Worm (Caenorhabditis elegans): ENCODE measurements around the gene phlp-2.
A peak's percentile ranks its signal among the peaks of the same experiment; 100 is the strongest.

phlp-2 gene

ce11 chrIII:4237660-4238059 is 28.4 kb downstream of the phlp-2 start (continued):
- TF ChIP-seq daf-12 (tag; optimal IDR thresholded peaks at IDR 0.05), result peak; percentile 28
- TF ChIP-seq nhr-23 (tag; optimal IDR thresholded peaks at IDR 0.05), result peak; percentile 94
- no peak for TF ChIP-seq ztf-11 (tag; optimal IDR thresholded peaks at IDR 0.05)
- TF ChIP-seq fkh-10 (GFP tag; optimal IDR thresholded peaks at IDR 0.05), result peak; percentile 63
- TF ChIP-seq ztf-4 (tag; optimal IDR thresholded peaks at IDR 0.05), result peak; percentile 12
- no peak for TF ChIP-seq nhr-76 (tag; optimal IDR thresholded peaks at IDR 0.05)
- TF ChIP-seq unc-62 (GFP tag; optimal IDR thresholded peaks at IDR 0.05), result peak; percentile 85

DNA sequence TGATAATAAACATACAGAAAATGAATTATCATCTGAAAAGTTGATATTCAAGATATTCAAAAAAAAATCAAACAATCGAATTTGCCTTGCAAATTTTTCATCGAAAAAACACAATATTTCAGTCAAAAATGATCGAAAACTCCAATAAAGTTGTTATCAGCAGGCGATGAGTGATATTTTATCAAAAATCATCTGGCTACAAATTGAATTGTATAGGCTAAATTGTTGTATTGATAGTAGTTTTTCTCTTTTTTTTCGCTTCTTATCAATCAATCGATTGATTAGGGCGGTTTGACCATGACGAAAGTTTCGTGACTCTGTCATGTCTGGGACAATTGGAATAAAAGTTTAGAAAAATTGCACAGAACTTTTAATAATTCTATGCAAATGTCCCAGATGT is 30.8 kb downstream of the phlp-2 start:
- TF ChIP-seq elt-2 (tag; optimal IDR thresholded peaks at IDR 0.05), result peak; percentile 88
- TF ChIP-seq jun-1 (tag; optimal IDR thresholded peaks at IDR 0.05), result peak; percentile 5
- no peak for TF ChIP-seq unc-62 (GFP tag; optimal IDR thresholded peaks at IDR 0.05)
- peak; percentile 42 for TF ChIP-seq pha-4 (tag; optimal IDR thresholded peaks at IDR 0.05)
- TF ChIP-seq nhr-11 (tag; optimal IDR thresholded peaks at IDR 0.05), result no peak
- TF ChIP-seq pqm-1 (tag; optimal IDR thresholded peaks at IDR 0.05), result peak; percentile 81
- TF ChIP-seq ceh-28 (tag; optimal IDR thresholded peaks at IDR 0.05), result peak; percentile 54

- TF ChIP-seq elt-1 (tag; optimal IDR thresholded peaks at IDR 0.05), result peak; percentile 59
- no peak for TF ChIP-seq fkh-10 (GFP tag; optimal IDR thresholded peaks at IDR 0.05)
Observed at ce11 chrIII:4241181-4241580, 31.9 kb downstream of the phlp-2 start.

- TF ChIP-seq elt-1 (tag; optimal IDR thresholded peaks at IDR 0.05) (no peak), nhr-25 (tag; optimal IDR thresholded peaks at IDR 0.05) (no peak), lin-39 (tag; optimal IDR thresholded peaks at IDR 0.05) (no peak), snpc-4 (tag; optimal IDR thresholded peaks at IDR 0.05) (no peak), ztf-4 (tag; optimal IDR thresholded peaks at IDR 0.05) (no peak), egl-5 (tag; optimal IDR thresholded peaks at IDR 0.05) (no peak), mdl-1 (tag; optimal IDR thresholded peaks at IDR 0.05) (no peak), nhr-67 (tag; optimal IDR thresholded peaks at IDR 0.05) (no peak), mml-1 (tag; optimal IDR thresholded peaks at IDR 0.05) (no peak), unc-39 (tag; optimal IDR thresholded peaks at IDR 0.05) (no peak), elt-3 (tag; optimal IDR thresholded peaks at IDR 0.05) (no peak)
Observed at ce11 chrIII:4242225-4242862, 33.1 kb downstream of the phlp-2 start, which contains the start of gene F43C1.7. Gene F43C1.7, minus strand, starts transcription at chrIII:4242575.

DNA sequence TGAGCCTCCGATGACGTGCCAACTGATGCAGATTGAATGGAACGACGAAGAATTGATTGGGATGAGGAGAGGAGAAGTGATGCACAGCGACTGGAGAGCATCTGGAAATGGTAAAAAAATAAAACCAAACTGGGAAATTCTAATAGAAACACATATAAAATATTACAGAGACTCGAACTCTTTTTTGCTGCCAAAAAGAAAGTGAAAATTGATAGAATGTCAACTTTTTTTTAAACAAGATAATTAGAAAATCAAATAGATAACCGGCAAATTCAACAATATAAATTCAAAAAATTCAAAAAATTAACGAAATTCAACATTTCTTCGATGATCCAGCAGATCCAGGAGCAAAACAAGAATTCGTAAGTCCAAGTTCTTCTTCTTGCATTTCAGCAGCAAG is 34.2 kb downstream of the phlp-2 start, which contains the start of gene mrpl-21:
Gene mrpl-21 (minus strand): TSS at position 101 of the 400 bp plus-strand sequence.
- no peak for TF ChIP-seq nhr-28 (tag; optimal IDR thresholded peaks at IDR 0.05)

DNA sequence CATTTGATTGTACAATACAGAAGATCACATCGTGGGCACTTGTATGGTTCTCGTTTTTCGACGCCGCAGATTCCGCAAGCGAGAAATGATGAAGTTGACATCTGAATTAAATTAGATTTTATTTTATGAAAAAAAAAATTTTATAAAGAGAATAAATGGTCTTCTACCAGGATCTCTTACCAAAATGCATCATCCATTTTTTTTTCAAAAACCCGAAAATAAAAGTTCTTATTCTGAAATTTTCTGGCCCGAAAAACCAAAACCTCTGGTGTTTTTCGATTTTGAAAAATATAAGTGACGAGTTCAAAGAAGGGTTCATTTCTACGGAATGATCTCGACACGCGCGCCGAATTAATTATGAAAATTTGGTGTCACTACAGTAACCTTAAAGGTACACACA is 35.0 kb downstream of the phlp-2 start, which contains the start of gene zhit-2:
Gene zhit-2 (minus strand): TSS at position 101 of the 400 bp plus-strand sequence.
- TF ChIP-seq mml-1 (tag; optimal IDR thresholded peaks at IDR 0.05) (no peak), nhr-237 (tag; optimal IDR thresholded peaks at IDR 0.05) (no peak), mdl-1 (tag; optimal IDR thresholded peaks at IDR 0.05) (no peak), tbx-2 (tag; optimal IDR thresholded peaks at IDR 0.05) (no peak), daf-12 (tag; optimal IDR thresholded peaks at IDR 0.05) (no peak), eor-1 (tag; optimal IDR thresholded peaks at IDR 0.05) (no peak), aly-2 (tag; optimal IDR thresholded peaks at IDR 0.05) (no peak), unc-39 (tag; optimal IDR thresholded peaks at IDR 0.05) (no peak), ztf-11 (tag; optimal IDR thresholded peaks at IDR 0.05) (no peak)

- no peak for TF ChIP-seq ZK546.5 (tag; optimal IDR thresholded peaks at IDR 0.05)
- TF ChIP-seq ama-1 (optimal IDR thresholded peaks at IDR 0.05), result no peak
- TF ChIP-seq zag-1 (tag; optimal IDR thresholded peaks at IDR 0.05), result no peak
- TF ChIP-seq unc-62 (GFP tag; optimal IDR thresholded peaks at IDR 0.05), result no peak
- TF ChIP-seq skn-1 (tag; optimal IDR thresholded peaks at IDR 0.05), result no peak
- no peak for TF ChIP-seq nhr-23 (tag; optimal IDR thresholded peaks at IDR 0.05)
- no peak for TF ChIP-seq elt-1 (tag; optimal IDR thresholded peaks at IDR 0.05)
- TF ChIP-seq unc-39 (tag; optimal IDR thresholded peaks at IDR 0.05), result no peak
- TF ChIP-seq nhr-28 (tag; optimal IDR thresholded peaks at IDR 0.05), result no peak
- TF ChIP-seq hmg-11 (tag; optimal IDR thresholded peaks at IDR 0.05), result no peak
- TF ChIP-seq sea-2 (GFP tag; optimal IDR thresholded peaks at IDR 0.05), result no peak
- no peak for TF ChIP-seq mml-1 (tag; optimal IDR thresholded peaks at IDR 0.05)
- no peak for TF ChIP-seq ztf-11 (tag; optimal IDR thresholded peaks at IDR 0.05)
- TF ChIP-seq egl-5 (tag; optimal IDR thresholded peaks at IDR 0.05), result no peak
- TF ChIP-seq nhr-77 (tag; optimal IDR thresholded peaks at IDR 0.05), result no peak
- TF ChIP-seq lsy-12 (tag; optimal IDR thresholded peaks at IDR 0.05), result no peak
- no peak for TF ChIP-seq nhr-76 (tag; optimal IDR thresholded peaks at IDR 0.05)
- no peak for TF ChIP-seq ceh-82 (tag; optimal IDR thresholded peaks at IDR 0.05)
Observed at ce11 chrIII:4247571-4247970, 38.3 kb downstream of the phlp-2 start, which contains the start of gene Y44F5A.1. Gene Y44F5A.1, minus strand, starts transcription at chrIII:4247671.
